Worm (Caenorhabditis elegans): Measurements from ENCODE around the gene lido-10.

ce11 chrII:2952629-2953028 is 49.7 kb upstream of the lido-10 start, which contains the start of gene irld-51:
- TF ChIP-seq nhr-25 (tag; optimal IDR thresholded peaks at IDR 0.05; ENCODE audit: borderline replicate concordance, insufficient read depth) = no peak
- no peak for TF ChIP-seq mxl-2 (GFP tag; conservative IDR thresholded peaks at IDR 0.05)
- TF ChIP-seq unc-62 (GFP tag; optimal IDR thresholded peaks at IDR 0.05 in 1 of 2) = no peak
- TF ChIP-seq unc-62 (tag; optimal IDR thresholded peaks at IDR 0.05) = no peak
- no peak for TF ChIP-seq R02D3.7 (tag; optimal IDR thresholded peaks at IDR 0.05)
- no peak for TF ChIP-seq ztf-11 (tag; optimal IDR thresholded peaks at IDR 0.05)
- TF ChIP-seq lsy-2 (tag; optimal IDR thresholded peaks at IDR 0.05) = no peak
- TF ChIP-seq nhr-42 (GFP tag; IDR thresholded peaks at IDR 0.05) = no peak
- TF ChIP-seq snpc-4 (tag; optimal IDR thresholded peaks at IDR 0.05) = no peak
- TF ChIP-seq pqm-1 (tag; optimal IDR thresholded peaks at IDR 0.05) = no peak
- no peak for TF ChIP-seq aly-2 (tag; optimal IDR thresholded peaks at IDR 0.05)
- no peak for TF ChIP-seq lir-3 (tag; optimal IDR thresholded peaks at IDR 0.05)
- TF ChIP-seq ama-1 (optimal IDR thresholded peaks at IDR 0.05) = no peak
- no peak for TF ChIP-seq ZK546.5 (tag; optimal IDR thresholded peaks at IDR 0.05)
